Worm (Caenorhabditis elegans): ENCODE data around the gene ugt-55.

DNA sequence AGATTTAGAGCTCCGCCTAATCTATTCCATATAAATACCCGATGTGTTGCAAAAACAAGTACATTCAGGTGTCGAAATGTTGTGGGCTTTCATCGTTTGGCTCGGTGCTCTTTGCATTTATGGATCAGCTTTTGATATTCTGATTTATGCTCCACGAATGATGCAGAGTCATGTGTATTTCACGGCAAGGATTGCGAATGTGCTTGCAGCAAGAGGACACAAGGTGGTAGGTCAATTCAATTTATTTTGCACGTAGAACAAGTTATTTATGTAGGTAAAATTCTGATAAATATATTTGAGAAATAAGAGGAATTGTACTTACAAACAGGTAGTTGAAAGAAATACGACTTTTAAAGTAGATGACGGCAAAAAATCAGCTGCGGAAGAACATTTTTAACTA is 2.4 kb downstream of the ugt-55 start, which contains the start of gene ugt-56:
- TF ChIP-seq lin-1 (GFP tag; IDR thresholded peaks at IDR 0.05) (no peak), ceh-28 (tag; optimal IDR thresholded peaks at IDR 0.05) (no peak), R02D3.7 (tag; optimal IDR thresholded peaks at IDR 0.05) (no peak), ztf-11 (tag; optimal IDR thresholded peaks at IDR 0.05) (no peak), lsy-2 (tag; optimal IDR thresholded peaks at IDR 0.05) (no peak), nhr-111 (GFP tag; optimal IDR thresholded peaks at IDR 0.05) (no peak), lin-13 (GFP tag; optimal IDR thresholded peaks at IDR 0.05) (no peak), ceh-32 (tag; optimal IDR thresholded peaks at IDR 0.05; ENCODE audit: poor library complexity) (no peak), F49E8.2 (tag; optimal IDR thresholded peaks at IDR 0.05; ENCODE audit: borderline replicate concordance) (no peak), snpc-4 (tag; optimal IDR thresholded peaks at IDR 0.05) (no peak), nhr-10 (tag; optimal IDR thresholded peaks at IDR 0.05) (no peak)

Data from whole organism, L4 larva.